Worm (Caenorhabditis elegans): ENCODE measurements around the gene lin-2.
A peak's percentile ranks its signal among the peaks of the same experiment; 100 is the strongest.

Gene lin-2

DNA sequence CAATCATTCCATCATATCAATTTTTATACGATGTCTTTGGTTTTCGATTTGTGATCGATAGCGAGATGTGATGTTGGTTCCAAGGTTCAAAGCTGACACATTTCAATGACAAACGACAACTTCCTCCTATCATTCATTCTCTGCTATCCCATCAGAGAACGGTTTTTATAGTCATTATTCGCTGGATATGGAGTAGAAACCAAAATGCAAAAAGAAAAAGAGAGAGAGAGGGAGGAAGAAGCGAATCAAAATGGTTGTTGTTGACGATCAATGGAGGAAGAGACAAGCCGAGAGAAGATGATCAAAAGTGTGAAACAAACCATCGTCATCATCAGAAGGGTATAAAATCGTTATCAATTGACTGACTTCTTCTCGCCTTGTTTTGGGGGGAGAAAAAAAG is 11.6 kb upstream of the lin-2 start, which contains the start of gene T24D3.2:
Gene T24D3.2, plus strand, starts transcription at position 304 of the 400 bp plus-strand sequence.
- no peak for TF ChIP-seq unc-62 (GFP tag; optimal IDR thresholded peaks at IDR 0.05)

DNA sequence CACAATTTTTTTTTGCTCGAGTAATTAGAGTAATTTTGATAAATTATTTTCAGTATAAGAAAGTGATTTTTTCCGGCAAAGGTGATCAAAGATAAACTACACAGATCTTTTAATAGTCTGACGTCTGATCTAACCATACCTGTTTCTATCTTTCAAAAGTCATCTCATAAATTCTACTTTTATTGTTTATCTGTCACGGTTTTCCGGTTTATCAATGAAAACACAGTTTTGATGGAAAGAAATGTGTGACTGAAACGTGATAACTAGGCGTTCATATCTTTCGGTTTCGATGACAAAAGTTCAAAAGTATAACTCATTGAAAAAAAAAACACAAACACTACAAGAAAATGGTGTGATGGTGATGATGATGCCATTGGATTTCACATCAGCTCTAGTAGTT is 8.7 kb upstream of the lin-2 start:
- TF ChIP-seq unc-62 (GFP tag; optimal IDR thresholded peaks at IDR 0.05): no peak

DNA sequence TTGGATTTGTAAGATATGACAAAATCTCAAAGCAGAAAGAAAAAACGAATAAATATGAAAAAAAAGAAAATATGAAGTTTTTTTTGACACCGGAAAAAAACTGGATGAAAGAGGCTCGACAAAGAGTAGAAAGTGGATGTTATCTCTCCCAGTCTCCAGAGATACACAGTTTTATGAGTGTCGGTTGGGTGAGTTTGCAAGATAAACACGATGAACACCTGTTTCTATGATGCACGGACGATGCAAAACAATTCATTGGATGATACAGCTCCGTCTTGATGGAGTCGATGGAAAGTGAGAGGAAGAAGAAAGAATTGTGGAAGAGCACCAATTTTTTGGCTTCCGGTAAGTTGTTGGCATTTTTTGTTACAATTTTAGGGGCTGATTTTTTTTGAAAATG is 2.0 kb upstream of the lin-2 start:
- TF ChIP-seq unc-62 (GFP tag; optimal IDR thresholded peaks at IDR 0.05): no peak

DNA sequence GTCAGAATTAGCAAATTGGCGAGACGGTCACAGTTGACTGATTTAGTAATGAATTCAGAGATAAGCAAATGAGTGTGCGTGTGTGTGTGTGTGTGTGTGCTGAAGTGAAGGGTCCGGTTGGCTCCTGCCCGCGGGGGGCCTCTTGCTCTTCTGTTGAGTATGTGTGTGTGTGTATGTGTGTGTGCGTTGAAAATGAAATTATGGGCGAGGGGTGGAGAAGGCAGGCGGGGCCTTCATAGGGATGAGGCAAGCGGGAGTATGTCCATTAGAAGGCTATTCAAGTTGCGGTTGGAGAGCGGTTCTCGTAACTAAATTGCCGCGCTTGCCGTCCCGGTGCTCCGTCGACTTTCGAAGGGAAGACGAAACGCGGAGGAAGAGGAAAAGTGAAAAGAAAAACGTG is 6.5 kb downstream of the lin-2 start:
- TF ChIP-seq unc-62 (GFP tag; optimal IDR thresholded peaks at IDR 0.05): no peak

DNA sequence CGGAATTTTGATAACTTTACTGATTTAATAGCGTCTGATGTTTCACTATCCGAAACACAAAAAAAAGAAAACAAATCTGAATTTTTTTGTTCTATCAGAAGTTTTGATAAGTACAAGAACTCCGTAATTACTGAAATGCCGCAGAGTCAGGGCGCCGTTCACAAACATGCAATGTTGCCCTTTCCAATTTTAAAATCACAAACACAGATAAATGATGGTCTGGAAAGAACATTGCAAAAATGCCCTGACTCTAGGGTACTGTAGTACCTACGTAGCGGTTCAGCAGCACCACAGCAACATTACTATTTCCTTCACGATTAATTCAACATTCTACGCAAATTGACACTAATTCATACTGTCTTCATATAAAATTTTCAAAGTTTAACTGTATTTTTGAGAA is 7.2 kb downstream of the lin-2 start:
- no peak for TF ChIP-seq unc-62 (GFP tag; optimal IDR thresholded peaks at IDR 0.05)

DNA sequence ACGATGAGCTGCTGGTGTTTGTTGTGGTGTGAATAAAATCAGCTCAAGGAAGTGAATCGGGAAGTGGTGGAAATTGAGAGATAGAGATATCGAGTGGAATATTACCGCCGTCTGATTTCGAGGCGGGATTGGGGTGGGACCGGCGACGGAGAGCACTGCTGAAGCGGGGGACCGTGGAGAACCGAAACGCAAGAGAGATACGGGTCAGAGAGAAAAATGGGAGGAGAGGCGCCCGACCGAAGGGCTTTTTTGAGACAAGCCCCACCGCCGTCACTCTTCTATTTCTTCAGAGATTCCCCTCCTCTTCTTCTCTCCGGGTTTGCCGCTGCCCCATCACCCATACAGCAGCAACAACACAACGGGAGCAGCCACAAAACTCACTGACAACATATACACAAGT is 7.8 kb downstream of the lin-2 start:
- TF ChIP-seq unc-62 (GFP tag; optimal IDR thresholded peaks at IDR 0.05): no peak

DNA sequence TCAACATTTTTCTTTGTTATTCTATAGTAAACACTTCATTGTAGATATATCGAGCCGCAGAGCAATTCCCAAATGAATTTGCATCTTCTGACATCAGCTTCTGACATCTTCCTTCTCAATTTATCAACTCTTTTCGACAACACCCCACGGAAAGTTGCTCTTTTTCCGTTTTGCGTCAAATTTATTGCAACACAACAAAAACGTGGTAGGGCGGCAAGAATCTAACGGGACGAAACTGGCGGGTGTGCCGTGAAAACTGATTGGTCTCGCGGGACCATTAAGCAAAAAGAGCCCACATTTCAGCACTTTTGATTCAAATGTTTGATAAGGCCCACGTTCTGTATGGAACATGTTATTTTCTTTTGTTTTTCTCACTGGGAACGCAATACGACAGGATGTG is 9.1 kb downstream of the lin-2 start:
- no peak for TF ChIP-seq unc-62 (GFP tag; optimal IDR thresholded peaks at IDR 0.05)

DNA sequence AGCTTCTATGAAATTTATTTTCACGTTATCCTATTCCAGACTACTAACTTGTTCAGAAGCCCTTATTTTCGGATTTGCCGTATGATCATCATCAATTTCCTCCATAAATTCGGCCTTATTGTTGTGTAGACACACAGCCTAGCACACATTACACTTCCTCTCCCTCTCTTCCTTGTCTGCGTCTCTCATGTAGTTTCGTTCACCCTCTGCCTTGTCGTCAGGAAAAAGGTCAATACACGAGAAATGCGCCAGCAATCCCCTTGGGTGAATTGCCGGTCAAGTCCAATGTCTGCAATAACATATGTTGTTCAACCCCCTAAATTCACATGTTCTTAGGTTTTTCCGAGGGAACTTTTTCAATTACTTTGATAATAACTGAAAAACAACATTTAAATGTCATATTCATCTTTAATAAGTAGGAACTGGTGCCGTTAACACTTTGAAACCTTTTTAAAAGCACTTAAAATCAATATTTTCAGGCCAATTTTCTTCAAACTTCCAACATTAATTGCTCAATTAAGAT is 20.0 kb downstream of the lin-2 start, which contains the start of gene F17E5.2:
Gene F17E5.2, plus strand, starts transcription at position 473 of the 523 bp plus-strand sequence.
- no peak for TF ChIP-seq unc-62 (GFP tag; optimal IDR thresholded peaks at IDR 0.05)

DNA sequence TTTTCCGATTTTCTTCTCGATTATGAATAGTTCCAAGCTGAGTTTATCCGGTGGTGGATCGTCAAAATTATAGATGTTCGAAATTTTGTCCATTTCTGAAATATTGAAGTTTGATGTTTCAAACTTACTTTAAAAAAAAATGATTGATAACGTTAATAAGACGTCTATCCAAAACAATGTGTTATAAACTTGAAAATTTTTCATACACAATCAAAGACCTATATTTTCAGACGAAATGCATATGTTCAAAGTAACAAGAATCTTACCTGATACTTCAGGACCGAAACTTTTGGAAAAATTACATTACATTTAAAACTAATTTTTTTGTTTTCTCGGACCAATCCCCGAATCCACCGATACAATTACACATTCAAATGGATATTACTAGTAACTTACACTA is 22.5 kb downstream of the lin-2 start, which contains the start of gene nekl-3:
Gene nekl-3, minus strand, starts transcription at position 101 of the 400 bp plus-strand sequence.
- TF ChIP-seq unc-62 (GFP tag; optimal IDR thresholded peaks at IDR 0.05): no peak

DNA sequence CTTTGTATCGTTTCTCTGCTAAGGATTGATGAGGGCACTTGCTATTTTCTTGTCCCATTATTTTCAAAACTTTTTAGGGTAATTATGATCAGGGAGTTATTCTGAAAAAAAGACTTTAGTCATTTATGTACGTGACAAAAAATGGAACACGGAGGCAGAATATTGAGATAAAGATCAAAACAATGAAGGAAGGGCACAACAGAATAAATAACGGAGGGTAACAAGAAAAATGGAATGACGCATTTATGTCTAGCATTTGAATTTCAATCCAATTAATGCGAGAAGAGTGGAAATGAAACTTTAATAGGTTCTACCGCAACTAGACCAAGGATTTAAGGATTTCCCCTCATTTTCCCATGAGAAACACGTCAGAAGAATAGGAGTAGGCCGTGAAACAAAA is 35.5 kb downstream of the lin-2 start, which contains the start of gene glb-13:
Gene glb-13, minus strand, starts transcription at position 101 of the 400 bp plus-strand sequence.
- TF ChIP-seq unc-62 (GFP tag; optimal IDR thresholded peaks at IDR 0.05): no peak

DNA sequence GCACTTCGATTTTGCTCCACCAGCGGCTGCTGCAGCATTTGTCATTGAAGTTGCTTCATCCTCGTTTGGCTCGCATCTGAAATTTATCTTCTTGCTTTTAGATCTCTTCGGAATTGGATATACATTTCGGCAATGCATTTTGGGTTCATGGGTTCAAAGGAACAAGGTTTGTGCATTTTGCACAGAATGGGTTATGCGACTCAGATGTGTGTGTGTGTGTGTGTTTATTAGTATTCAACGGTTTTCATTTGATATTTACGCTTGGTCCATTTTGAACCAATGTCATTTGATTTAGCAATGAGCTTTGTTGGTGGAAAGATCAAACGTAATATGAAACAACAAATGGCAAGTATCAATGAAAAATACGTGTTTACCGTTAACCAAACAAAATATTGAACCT is 38.1 kb downstream of the lin-2 start:
- TF ChIP-seq unc-62 (GFP tag; optimal IDR thresholded peaks at IDR 0.05): no peak

DNA sequence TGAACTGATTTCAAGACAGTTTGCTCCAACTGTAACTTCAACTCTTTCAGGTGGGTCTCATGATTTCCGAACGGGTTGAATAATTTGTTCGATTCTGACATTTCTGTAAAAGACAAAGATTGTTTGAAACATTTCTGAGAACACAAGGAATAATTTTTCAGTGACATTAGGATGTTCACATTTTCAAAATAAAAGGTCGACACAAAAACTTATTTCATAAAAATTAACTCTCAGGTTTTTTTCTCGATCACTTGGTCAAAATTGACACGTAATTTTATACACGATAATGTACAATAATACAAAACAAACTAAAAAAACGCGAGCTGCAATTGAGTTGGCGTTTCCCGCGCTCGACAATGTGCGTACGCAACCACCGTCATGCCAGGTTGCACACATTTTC is 42.5 kb downstream of the lin-2 start, which contains the start of gene rif-1.2:
Gene rif-1.2, minus strand, starts transcription at position 101 of the 400 bp plus-strand sequence.
- TF ChIP-seq unc-62 (GFP tag; optimal IDR thresholded peaks at IDR 0.05): no peak

DNA sequence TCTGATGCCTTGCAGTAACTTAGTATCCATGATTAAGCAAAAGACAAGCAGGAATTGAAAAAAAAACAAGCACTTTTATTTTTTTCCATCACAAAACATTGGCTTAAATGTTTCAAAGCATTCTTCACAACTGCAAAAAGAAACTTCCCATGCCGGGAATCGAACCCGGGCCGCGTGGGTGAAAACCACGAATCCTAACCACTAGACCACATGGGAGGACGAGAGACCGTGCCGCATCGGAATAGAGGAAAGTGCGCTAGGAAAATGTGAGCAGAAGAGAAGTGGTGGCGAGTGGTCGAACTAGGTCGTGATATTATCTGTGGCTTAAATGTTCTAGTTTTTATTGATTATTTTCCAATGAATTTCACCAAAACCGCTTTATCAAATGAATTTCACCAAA is 46.3 kb downstream of the lin-2 start:
- no peak for TF ChIP-seq unc-62 (GFP tag; optimal IDR thresholded peaks at IDR 0.05)

DNA sequence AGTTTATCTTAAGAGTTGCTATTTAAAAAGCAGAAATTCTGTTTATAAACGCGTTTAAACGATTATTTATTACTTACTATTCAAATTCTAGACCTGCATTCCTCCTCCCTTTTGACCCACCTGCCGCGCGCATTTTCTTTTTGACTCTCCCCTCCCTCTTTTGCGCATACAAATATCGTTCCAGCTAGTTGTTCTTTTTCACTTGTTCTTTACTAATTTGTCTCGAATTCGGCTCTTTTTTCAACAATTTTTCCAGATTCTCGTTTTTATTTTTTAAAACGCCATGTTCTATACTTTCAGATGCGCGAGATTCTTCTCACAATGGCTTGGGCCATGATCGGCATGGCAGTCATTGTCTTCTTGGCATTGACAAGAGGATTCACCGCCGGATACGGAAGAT is 48.5 kb downstream of the lin-2 start, which contains the start of gene F19H6.4:
Gene F19H6.4, plus strand, starts transcription at position 301 of the 400 bp plus-strand sequence.
- TF ChIP-seq unc-62 (GFP tag; optimal IDR thresholded peaks at IDR 0.05): no peak

DNA sequence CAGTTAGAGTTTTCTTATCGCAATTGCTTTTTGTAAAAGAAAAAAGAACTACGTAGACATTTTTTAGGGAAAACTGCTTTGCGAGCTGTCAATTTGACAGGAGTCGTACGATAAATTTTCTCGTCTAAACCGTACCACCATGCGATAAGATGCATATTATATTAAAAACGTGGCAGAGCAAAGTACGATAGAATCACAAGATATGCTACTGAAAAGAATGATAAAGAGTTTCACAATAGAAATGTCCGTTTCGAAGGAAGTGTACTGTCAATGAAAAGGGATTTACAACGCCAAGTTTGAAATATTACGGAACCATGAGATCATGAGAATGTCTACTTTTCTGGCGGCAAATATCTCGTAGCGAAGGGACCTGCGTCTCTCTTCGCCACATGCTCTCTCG is 49.0 kb downstream of the lin-2 start, which contains the start of gene F19H6.5:
Gene F19H6.5, minus strand, starts transcription at position 101 of the 400 bp plus-strand sequence.
- TF ChIP-seq unc-62 (GFP tag; optimal IDR thresholded peaks at IDR 0.05): no peak

DNA sequence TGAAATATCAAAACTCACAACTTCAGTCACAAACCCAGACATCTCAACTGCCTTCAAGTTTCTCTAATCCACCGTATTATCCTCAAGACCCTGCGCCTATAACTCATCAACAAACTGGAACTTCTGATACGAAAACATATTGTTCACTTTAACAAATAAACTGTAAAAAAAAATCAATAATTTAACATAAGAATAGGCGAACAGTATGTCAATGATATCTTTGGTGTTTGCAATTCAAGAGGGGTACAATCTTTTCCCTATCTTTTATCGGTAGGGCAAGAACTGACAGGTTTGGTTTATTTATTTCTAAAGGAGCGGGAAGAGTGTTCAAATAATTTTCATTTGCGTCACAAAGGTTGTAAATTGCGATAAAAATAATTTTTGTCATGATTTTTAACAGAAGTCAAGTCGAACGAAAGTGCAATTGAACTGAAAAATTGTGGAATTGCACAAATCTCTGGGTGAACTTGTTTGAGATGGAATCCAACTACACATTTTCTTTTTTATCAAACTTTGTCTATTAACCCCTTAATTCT is 50.8 kb downstream of the lin-2 start:
- TF ChIP-seq unc-62 (GFP tag; optimal IDR thresholded peaks at IDR 0.05): peak; percentile 33

DNA sequence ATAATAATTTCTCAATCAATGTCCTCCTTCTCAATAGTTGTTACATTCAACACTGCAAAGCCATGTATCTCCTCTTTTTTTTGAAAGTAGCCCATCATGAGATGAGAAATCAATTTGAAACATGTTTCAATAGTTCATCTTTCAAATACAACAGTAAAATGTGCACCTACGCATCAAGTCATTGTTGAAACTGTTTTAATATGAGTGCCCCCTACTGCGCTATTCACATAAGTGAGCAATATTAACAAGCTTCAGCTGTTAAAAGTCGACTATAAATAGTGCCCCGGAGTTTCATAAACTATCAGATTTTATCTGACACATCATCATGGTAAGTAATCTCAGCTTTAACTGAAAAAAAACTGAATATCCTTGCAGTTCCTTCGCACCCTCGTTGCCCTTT is 53.4 kb downstream of the lin-2 start, which contains the start of the genes nspc-15 and F19H6.6:
Gene nspc-15, plus strand, starts transcription at position 301 of the 400 bp plus-strand sequence.
Gene F19H6.6, plus strand, starts transcription at position 384 of the 400 bp plus-strand sequence.
- TF ChIP-seq unc-62 (GFP tag; optimal IDR thresholded peaks at IDR 0.05): no peak

Data from whole organism, dauer.